Worm (Caenorhabditis elegans) whole organism, late embryonic: Measurements from ENCODE around the gene T09A5.5.

ENCODE experiments used
- K02D7.2 ChIP-seq: sonication (generic microtip); optimal IDR thresholded peaks from 2 replicates; lab custom pipeline; 2017; ENCODE audit warnings: mild to moderate bottlenecking, missing genetic modification characterization, missing compliant biosample characterization
- K09A11.1 ChIP-seq: sonication (generic microtip); optimal IDR thresholded peaks from 2 replicates; lab custom pipeline; 2017; ENCODE audit warnings: antibody characterized with exemption, mild to moderate bottlenecking, missing genetic modification characterization, missing compliant biosample characterization; ENCODE audit not compliant: insufficient read depth
- T23F11.4 ChIP-seq: fragments of 200-800 bp; sonication (Bioruptor generic); optimal IDR thresholded peaks from 2 replicates; lab custom pipeline; 2018; ENCODE audit warnings: mild to moderate bottlenecking, missing genetic modification characterization, missing compliant biosample characterization
- ahr-1 ChIP-seq: sonication (generic microtip); optimal IDR thresholded peaks from 2 replicates; lab custom pipeline; 2016; ENCODE audit warnings: missing genetic modification characterization, missing compliant biosample characterization
- ceh-14 ChIP-seq: sonication (generic microtip); optimal IDR thresholded peaks from 2 replicates; lab custom pipeline; 2016; ENCODE audit warnings: missing genotype, missing genetic modification characterization, missing compliant biosample characterization
- ceh-19 ChIP-seq: fragments of 200-800 bp; sonication (Bioruptor generic); optimal IDR thresholded peaks from 2 replicates; lab custom pipeline; 2018; ENCODE audit warnings: mild to moderate bottlenecking, missing genetic modification characterization, missing compliant biosample characterization
- ceh-24 ChIP-seq: sonication (generic microtip); optimal IDR thresholded peaks from 2 replicates; lab custom pipeline; 2016; ENCODE audit warnings: mild to moderate bottlenecking, missing genetic modification characterization, missing compliant biosample characterization
- ceh-30 ChIP-seq: fragments of 150-350 bp; optimal IDR thresholded peaks from 2 replicates; lab custom pipeline; 2014; ENCODE audit warnings: missing biosample characterization, missing genetic modification characterization
- ceh-6 ChIP-seq: fragments of 200-800 bp; sonication (Bioruptor generic); optimal IDR thresholded peaks from 2 replicates; lab custom pipeline; 2018; ENCODE audit warnings: mild to moderate bottlenecking, missing genetic modification characterization, missing compliant biosample characterization
- dve-1 ChIP-seq: sonication (generic microtip); optimal IDR thresholded peaks from 2 replicates; lab custom pipeline; 2017; ENCODE audit warnings: antibody characterized with exemption, mild to moderate bottlenecking, missing genetic modification characterization, missing compliant biosample characterization
- elt-2 ChIP-seq: sonication (generic microtip); optimal IDR thresholded peaks from 2 replicates; lab custom pipeline; 2016; ENCODE audit warnings: missing genetic modification reagents, missing genetic modification characterization, missing compliant biosample characterization
- elt-4 ChIP-seq: sonication (generic microtip); optimal IDR thresholded peaks from 2 replicates; lab custom pipeline; 2016; ENCODE audit warnings: missing genetic modification characterization, missing compliant biosample characterization
- fax-1 ChIP-seq: sonication (generic microtip); optimal IDR thresholded peaks from 2 replicates; lab custom pipeline; 2016; ENCODE audit warnings: missing genotype, missing genetic modification characterization, missing compliant biosample characterization
- fkh-10 ChIP-seq: fragments of 150-350 bp; optimal IDR thresholded peaks from 2 replicates; lab custom pipeline; 2014; ENCODE audit warnings: missing biosample characterization, missing genetic modification reagents, missing genetic modification characterization
- gmeb-2 ChIP-seq: sonication (generic microtip); optimal IDR thresholded peaks from 2 replicates; lab custom pipeline; 2016; ENCODE audit warnings: missing genetic modification characterization, inconsistent platforms, missing compliant biosample characterization
- hlh-30 ChIP-seq: sonication (generic microtip); optimal IDR thresholded peaks from 2 replicates; lab custom pipeline; 2017; ENCODE audit warnings: antibody characterized with exemption, missing genetic modification characterization, missing compliant biosample characterization; ENCODE audit not compliant: insufficient read depth
- hlh-6 ChIP-seq: sonication (generic microtip); optimal IDR thresholded peaks from 2 replicates; lab custom pipeline; 2016; ENCODE audit warnings: missing genotype, missing genetic modification characterization, missing compliant biosample characterization
- lim-6 ChIP-seq: sonication (generic microtip); optimal IDR thresholded peaks from 2 replicates; lab custom pipeline; 2016; ENCODE audit warnings: missing genetic modification characterization, missing compliant biosample characterization
- mec-3 ChIP-seq: sonication (generic microtip); optimal IDR thresholded peaks from 2 replicates; lab custom pipeline; 2016; ENCODE audit warnings: borderline replicate concordance, missing genetic modification characterization, missing compliant biosample characterization
- nhr-11 ChIP-seq: fragments of 150-350 bp; optimal IDR thresholded peaks from 2 replicates; lab custom pipeline; 2014; ENCODE audit warnings: missing biosample characterization, missing genetic modification characterization
- nhr-232 ChIP-seq: sonication (generic microtip); optimal IDR thresholded peaks from 2 replicates; lab custom pipeline; 2016; ENCODE audit warnings: missing genetic modification characterization, missing compliant biosample characterization
- pat-9 ChIP-seq: fragments of 200-800 bp; sonication (Bioruptor generic); optimal IDR thresholded peaks from 2 replicates; lab custom pipeline; 2018; ENCODE audit warnings: mild to moderate bottlenecking, missing genetic modification characterization, moderate library complexity, missing compliant biosample characterization
- pax-1 ChIP-seq: fragments of 150-350 bp; optimal IDR thresholded peaks from 2 replicates; lab custom pipeline; 2014; ENCODE audit warnings: missing biosample characterization, missing genetic modification characterization
- pha-2 ChIP-seq: sonication (generic microtip); optimal IDR thresholded peaks from 2 replicates; lab custom pipeline; 2017; ENCODE audit warnings: mild to moderate bottlenecking, missing genetic modification characterization, missing compliant biosample characterization
- pqm-1 ChIP-seq: sonication (generic microtip); optimal IDR thresholded peaks from 2 replicates; lab custom pipeline; 2016; ENCODE audit warnings: missing genetic modification characterization, missing compliant biosample characterization
- pros-1 ChIP-seq: fragments of 150-350 bp; optimal IDR thresholded peaks from 2 replicates; lab custom pipeline; 2014; ENCODE audit warnings: missing biosample characterization, missing genetic modification reagents, missing genetic modification characterization
- rnt-1 ChIP-seq: sonication (generic microtip); optimal IDR thresholded peaks from 2 replicates; lab custom pipeline; 2016; ENCODE audit warnings: missing genetic modification characterization, missing compliant biosample characterization
- sox-2 ChIP-seq: fragments of 200-800 bp; sonication (Bioruptor generic); IDR thresholded peaks from 2 replicates; pipeline ENCODE4 v1.3.6; 2022; ENCODE audit warnings: missing genetic modification reagents, missing genetic modification characterization, missing compliant biosample characterization
- sox-4 ChIP-seq: sonication (generic microtip); optimal IDR thresholded peaks from 2 replicates; lab custom pipeline; 2017; ENCODE audit warnings: mild to moderate bottlenecking, missing genetic modification characterization, inconsistent platforms, missing compliant biosample characterization
- unc-3 ChIP-seq, 2 experiments: fragments of 200-800 bp in 1 of 2; sonication (Bioruptor generic) in 1 of 2; sonication (generic microtip) in 1 of 2; conservative IDR thresholded peaks in 1 of 2; optimal IDR thresholded peaks in 1 of 2; 2 replicates each; pipeline versions ENCODE4 v1.3.6 to Lab custom; 2016 to 2022; ENCODE audit warnings: missing compliant biosample characterization in 2 of 2, missing genetic modification characterization in 2 of 2, missing genetic modification reagents in 1 of 2
- unc-42 ChIP-seq: sonication (generic microtip); optimal IDR thresholded peaks from 2 replicates; lab custom pipeline; 2016; ENCODE audit warnings: missing genotype, missing genetic modification characterization, missing compliant biosample characterization
- unc-55 ChIP-seq: sonication (generic microtip); optimal IDR thresholded peaks from 2 replicates; lab custom pipeline; 2017; ENCODE audit warnings: missing biosample characterization, missing genetic modification reagents, missing genetic modification characterization
- unc-86 ChIP-seq: sonication (generic microtip); optimal IDR thresholded peaks from 2 replicates; lab custom pipeline; 2016; ENCODE audit warnings: missing genetic modification characterization, missing compliant biosample characterization
- zip-5 ChIP-seq: sonication (generic microtip); optimal IDR thresholded peaks from 2 replicates; lab custom pipeline; 2016; ENCODE audit warnings: missing genetic modification characterization, missing compliant biosample characterization
- ztf-16 ChIP-seq: sonication (generic microtip); optimal IDR thresholded peaks from 2 replicates; lab custom pipeline; 2017; ENCODE audit warnings: missing genetic modification characterization, missing compliant biosample characterization

The T09A5.5 gene

ce11 chrII:7853679-7854078 is at the start of gene T09A5.5:
T09A5.5 (minus strand) TSS chrII:7853779.
- TF ChIP-seq pros-1 (tag; lab: Kevin White, UChicago) (no peak), unc-86 (tag; lab: Kevin White, UChicago) (no peak), T23F11.4 (no peak), elt-4 (tag; lab: Kevin White, UChicago) (no peak), pax-1 (no peak), sox-4 (tag; lab: Kevin White, UChicago) (no peak), K09A11.1 (no peak), ceh-6 (no peak), ahr-1 (tag; lab: Kevin White, UChicago) (no peak), hlh-6 (tag; lab: Kevin White, UChicago) (no peak), unc-3 (GFP tag; conservative IDR thresholded peaks at IDR 0.05; lab: Robert Waterston, UW) (no peak), unc-3 (tag; optimal IDR thresholded peaks at IDR 0.05; lab: Kevin White, UChicago) (no peak), dve-1 (tag; lab: Kevin White, UChicago) (no peak), elt-2 (tag; lab: Kevin White, UChicago) (no peak), ztf-16 (tag; lab: Kevin White, UChicago) (no peak), ceh-19 (GFP tag; lab: Kevin White, UChicago) (no peak), mec-3 (tag; lab: Kevin White, UChicago) (no peak)

ce11 chrII:7901990-7902389 is 48.4 kb upstream of the T09A5.5 start:
- no peak for TF ChIP-seq sox-2 (GFP tag; lab: Robert Waterston, UW)
- no peak for TF ChIP-seq K02D7.2 (tag; lab: Kevin White, UChicago)
- no peak for TF ChIP-seq fax-1 (tag; lab: Kevin White, UChicago)
- no peak for TF ChIP-seq pha-2
- no peak for TF ChIP-seq fkh-10 (GFP tag; lab: Kevin White, UChicago)
- no peak for TF ChIP-seq sox-4 (tag; lab: Kevin White, UChicago)
- TF ChIP-seq nhr-11 (tag; lab: Kevin White, UChicago) = no peak

- TF ChIP-seq lim-6 (tag; lab: Kevin White, UChicago) (no peak), nhr-232 (tag; lab: Kevin White, UChicago) (no peak), pqm-1 (tag; lab: Kevin White, UChicago) (no peak), gmeb-2 (tag; lab: Kevin White, UChicago) (no peak), ceh-14 (tag; lab: Kevin White, UChicago) (no peak), zip-5 (tag; lab: Kevin White, UChicago) (no peak), hlh-30 (tag; lab: Kevin White, UChicago) (no peak), ceh-24 (no peak), ceh-30 (no peak), rnt-1 (tag; lab: Kevin White, UChicago) (no peak), pat-9 (no peak), sox-4 (tag; lab: Kevin White, UChicago) (no peak), ceh-6 (no peak)
Measured at ce11 chrII:7900762-7901161, 47.2 kb upstream of the T09A5.5 start.

- TF ChIP-seq unc-42 (tag; lab: Kevin White, UChicago) (peak; percentile 40), elt-4 (tag; lab: Kevin White, UChicago) (no peak)
Measured at ce11 chrII:7900190-7900672, 46.7 kb upstream of the T09A5.5 start, which contains the start of gene rev-1. rev-1 (plus strand) TSS chrII:7900622.

ce11 chrII:7895190-7895589 is 41.6 kb upstream of the T09A5.5 start:
- TF ChIP-seq unc-55 (GFP tag; lab: Kevin White, UChicago) (peak; percentile 54), mec-3 (tag; lab: Kevin White, UChicago) (no peak)
